Fruit fly (Drosophila melanogaster) Kc167 (cell line): ENCODE results near the gene COX7AL2.

Source experiments
- Myc ChIP-seq: fragments of >200 bp; optimal IDR thresholded peaks from 2 replicates; lab custom pipeline; 2017; ENCODE audit warnings: missing external identifiers
- Sin3A ChIP-seq: fragments of >200 bp; optimal IDR thresholded peaks from 2 replicates; lab custom pipeline; 2018; ENCODE audit warnings: missing external identifiers
- h ChIP-seq: fragments of >200 bp; optimal IDR thresholded peaks from 3 replicates; lab custom pipeline; 2018; ENCODE audit warnings: missing external identifiers
- insv ChIP-seq: fragments of >200 bp; optimal IDR thresholded peaks from 3 replicates; lab custom pipeline; 2018; ENCODE audit warnings: missing external identifiers
- psq ChIP-seq: fragments of >200 bp; optimal IDR thresholded peaks from 2 replicates; lab custom pipeline; 2017; ENCODE audit warnings: missing external identifiers
- ttk ChIP-seq: sonication (Bioruptor generic); optimal IDR thresholded peaks from 2 replicates; lab custom pipeline; 2017; ENCODE audit warnings: missing external identifiers

COX7AL2 gene

DNA sequence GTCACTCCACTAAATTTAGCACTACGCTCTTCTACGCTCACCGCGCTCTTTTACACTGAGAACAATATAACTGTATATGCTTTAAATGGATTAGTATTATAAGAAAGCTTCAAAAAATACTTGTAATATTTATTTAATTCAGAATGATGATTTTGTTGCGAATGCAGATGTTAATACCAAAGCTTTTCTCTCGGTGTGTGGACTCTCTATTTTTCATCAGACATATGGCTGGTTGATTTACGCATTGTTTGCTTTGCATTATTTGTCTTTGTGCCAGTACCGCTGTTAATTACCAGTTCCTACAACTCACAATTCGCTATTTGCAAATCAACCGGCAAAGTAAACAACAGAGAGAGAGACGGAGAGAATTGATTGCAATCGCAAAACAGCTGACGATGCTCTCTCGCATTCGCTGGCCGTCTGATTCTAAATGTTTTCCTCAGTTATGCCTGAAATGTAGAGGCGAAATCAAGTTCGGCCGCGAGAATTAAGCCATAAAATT lies 24.0 kb upstream of the COX7AL2 start:
- no peak for TF ChIP-seq psq (lab: Kevin White, UChicago)
- TF ChIP-seq Myc (lab: Kevin White, UChicago): no peak
- TF ChIP-seq ttk (lab: Kevin White, UChicago): no peak
- TF ChIP-seq insv (lab: Kevin White, UChicago): no peak
- TF ChIP-seq h (lab: Kevin White, UChicago): no peak
- no peak for TF ChIP-seq Sin3A

DNA sequence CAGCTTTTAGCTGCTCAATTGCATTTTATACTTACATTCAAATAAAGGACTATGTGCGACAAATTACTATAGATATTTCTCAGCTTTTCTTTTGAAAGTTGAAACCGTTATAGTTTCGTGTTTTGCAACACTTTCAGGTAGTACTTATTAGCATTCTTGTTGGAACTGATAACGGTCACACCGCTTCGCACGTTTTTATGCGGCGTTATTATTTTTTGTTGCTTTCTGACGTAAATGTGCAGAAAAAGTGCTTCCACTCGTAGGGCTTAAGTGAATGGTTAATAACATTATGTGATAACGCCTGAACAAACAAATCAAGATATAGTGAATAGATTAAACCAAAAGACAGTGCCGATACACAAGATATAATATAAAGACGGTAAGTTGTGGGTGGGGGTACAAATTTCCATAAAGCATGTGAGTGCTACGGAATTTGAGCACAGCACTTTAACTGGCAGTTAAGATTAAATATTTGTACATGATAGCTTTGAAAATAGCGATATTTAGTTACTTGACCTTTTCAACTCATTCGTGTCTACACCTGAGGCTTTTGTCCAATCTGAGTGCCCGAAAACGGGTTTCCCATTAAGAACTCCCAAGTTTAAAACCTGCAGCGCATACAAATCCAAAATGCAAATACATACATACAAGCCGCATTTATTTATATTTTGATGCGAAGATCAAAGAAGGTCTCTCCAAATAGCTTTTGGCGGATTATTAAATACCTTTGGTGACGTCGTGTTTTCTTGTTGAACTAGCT lies 23.0 kb upstream of the COX7AL2 start, which contains the start of gene papi:
papi (plus strand) TSS at position 176 of the 760 bp plus-strand sequence.
- TF ChIP-seq Myc (lab: Kevin White, UChicago) (no peak), h (lab: Kevin White, UChicago) (no peak), ttk (lab: Kevin White, UChicago) (no peak), psq (lab: Kevin White, UChicago) (no peak), Sin3A (no peak), insv (lab: Kevin White, UChicago) (no peak)

DNA sequence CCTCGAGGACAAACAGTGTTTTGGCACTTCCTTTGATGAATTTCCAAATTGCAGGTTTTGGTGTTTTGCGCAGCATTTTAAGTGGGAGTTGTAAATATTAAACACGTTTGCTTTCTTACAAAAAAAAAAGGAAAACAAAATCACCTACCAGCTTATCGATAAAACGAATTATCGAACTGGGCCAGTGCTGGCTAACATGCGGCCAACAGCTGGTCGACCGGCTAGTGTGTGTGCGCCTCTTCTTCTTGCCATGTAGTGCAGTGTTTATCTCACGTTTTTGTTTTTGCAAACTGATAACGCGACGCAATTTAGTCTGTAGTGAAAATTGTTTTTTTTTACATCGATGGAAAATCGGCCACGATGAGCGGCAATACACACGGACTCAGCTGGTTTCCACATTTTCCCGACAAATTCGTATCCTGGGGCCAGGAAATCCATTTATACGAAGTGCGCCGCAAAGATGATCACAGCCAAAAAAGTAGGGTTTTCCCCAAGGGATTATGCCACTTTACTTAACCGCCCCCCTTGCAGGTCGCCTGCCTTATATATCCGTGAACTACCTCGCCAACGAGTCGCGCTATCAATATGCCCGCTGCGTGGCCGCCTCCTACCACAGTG lies 19.5 kb upstream of the COX7AL2 start, which contains the start of the genes CG15386, CG42371 and mio:
CG15386 (minus strand) TSS at position 180 of the 618 bp plus-strand sequence.
CG42371 (minus strand) TSS at position 180 of the 618 bp plus-strand sequence.
mio (plus strand) TSS at position 224 of the 618 bp plus-strand sequence.
- no peak for TF ChIP-seq ttk (lab: Kevin White, UChicago)

DNA sequence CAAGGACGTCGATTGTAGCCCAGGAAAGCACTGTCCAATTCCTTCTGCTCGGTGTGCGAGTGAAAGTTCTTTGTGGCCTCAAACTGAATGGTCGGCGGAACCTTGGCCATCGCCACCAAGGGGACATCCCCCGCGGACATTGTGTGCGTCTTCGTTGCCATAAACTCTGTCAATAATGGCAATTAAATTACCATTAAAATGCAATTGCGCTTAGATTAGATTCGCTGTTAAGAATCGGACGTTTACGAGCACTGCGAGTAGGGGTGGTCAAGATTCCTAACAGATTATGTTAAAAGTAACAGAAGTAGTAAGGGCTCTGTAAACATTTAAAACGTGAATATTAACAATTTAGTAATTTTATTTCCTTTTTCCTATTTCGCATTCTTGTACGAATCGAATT lies 18.4 kb upstream of the COX7AL2 start, which contains the start of gene daed:
daed (minus strand) TSS at position 247 of the 400 bp plus-strand sequence.
- no peak for TF ChIP-seq psq (lab: Kevin White, UChicago)
- TF ChIP-seq insv (lab: Kevin White, UChicago): no peak
- no peak for TF ChIP-seq Myc (lab: Kevin White, UChicago)
- no peak for TF ChIP-seq Sin3A

DNA sequence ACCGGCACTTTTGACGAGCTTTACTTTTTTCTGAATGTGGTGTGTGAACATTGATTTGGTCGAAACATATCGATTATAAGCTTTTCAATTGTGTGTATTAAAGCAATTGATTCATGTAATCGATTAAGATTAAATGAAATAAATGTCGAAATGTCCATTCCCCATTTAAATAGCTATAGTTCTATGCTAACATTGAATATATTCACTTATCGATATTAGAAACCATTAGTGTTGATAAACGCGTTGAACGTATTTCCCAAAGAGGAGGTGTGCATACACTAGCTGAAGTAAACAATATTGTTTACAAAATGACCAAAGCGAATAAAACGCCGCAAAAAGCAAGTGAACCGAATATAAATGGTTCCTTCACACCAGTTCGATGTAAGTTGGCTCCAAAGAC lies 16.3 kb upstream of the COX7AL2 start, which contains the start of the genes Uch and CG34174:
Uch (minus strand) TSS at position 208 of the 400 bp plus-strand sequence.
CG34174 (plus strand) TSS at position 263 of the 400 bp plus-strand sequence.
- no peak for TF ChIP-seq h (lab: Kevin White, UChicago)
- TF ChIP-seq ttk (lab: Kevin White, UChicago): no peak
- no peak for TF ChIP-seq Myc (lab: Kevin White, UChicago)
- no peak for TF ChIP-seq insv (lab: Kevin White, UChicago)
- TF ChIP-seq Sin3A: no peak
- no peak for TF ChIP-seq psq (lab: Kevin White, UChicago)

DNA sequence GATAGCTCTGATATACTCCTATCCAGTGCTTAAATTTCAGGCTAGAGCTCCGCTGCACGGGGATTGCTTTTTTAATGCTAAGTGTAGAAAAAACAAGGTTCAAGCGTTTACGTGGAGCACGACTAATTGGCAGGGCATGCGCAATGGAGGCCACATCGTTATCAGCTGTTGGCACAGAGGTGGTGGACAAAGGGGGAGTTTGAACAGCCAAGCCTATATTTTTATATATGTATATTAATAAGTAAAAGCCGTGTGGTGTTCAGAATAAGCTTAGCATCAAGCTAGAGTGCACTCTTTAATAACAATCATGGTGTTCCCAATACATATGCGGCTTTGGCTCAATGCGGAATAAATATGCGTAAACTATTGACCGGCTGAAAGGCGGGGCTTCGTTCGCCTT lies 14.8 kb upstream of the COX7AL2 start, which contains the start of gene CG15385:
CG15385 (minus strand) TSS at position 94 of the 400 bp plus-strand sequence.
- TF ChIP-seq h (lab: Kevin White, UChicago) (no peak), psq (lab: Kevin White, UChicago) (no peak), Myc (lab: Kevin White, UChicago) (no peak), insv (lab: Kevin White, UChicago) (no peak), ttk (lab: Kevin White, UChicago) (no peak), Sin3A (no peak)

DNA sequence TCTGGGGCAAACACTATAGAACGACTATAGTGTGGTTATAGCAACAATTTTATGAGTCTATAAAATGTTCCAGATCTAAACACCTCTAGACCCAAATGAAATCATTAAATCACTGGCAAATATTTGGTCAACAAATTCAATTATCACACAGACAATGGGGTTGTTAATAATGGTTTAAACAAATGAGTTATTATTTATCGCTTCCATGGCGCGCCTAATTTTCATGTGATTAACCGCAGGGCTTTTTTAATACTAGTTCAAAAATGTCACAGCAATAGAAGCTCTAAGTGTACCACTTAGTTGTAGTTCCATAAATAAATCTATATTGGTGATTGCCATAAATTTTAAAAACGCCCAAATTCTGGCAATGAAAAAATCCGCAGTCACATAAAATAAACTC lies 11.3 kb upstream of the COX7AL2 start, which contains the start of gene CG33124:
CG33124 (minus strand) TSS at position 101 of the 400 bp plus-strand sequence.
- TF ChIP-seq psq (lab: Kevin White, UChicago) (no peak), ttk (lab: Kevin White, UChicago) (no peak), h (lab: Kevin White, UChicago) (no peak), insv (lab: Kevin White, UChicago) (no peak), Myc (lab: Kevin White, UChicago) (no peak), Sin3A (no peak)

DNA sequence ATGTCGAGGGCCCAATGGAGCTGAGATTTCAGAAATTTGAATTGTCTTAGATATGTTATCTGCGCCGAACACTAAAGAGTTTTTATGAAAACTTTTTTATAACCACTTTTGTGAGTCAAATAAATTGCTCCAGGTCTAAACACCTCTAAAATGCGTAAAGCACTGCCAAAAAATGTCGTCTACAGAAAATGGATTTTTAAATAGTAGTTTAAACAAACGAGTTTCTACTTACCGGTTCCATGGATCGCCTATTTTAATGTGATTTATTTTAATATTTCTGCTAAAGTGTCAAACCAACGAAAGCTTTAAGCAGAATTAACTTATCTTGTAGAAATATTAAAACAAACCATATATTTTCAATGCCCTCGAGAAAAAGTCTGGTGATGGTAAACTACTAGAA lies 8.4 kb upstream of the COX7AL2 start, which contains the start of gene CG31668:
CG31668 (minus strand) TSS at position 101 of the 400 bp plus-strand sequence.
- TF ChIP-seq h (lab: Kevin White, UChicago) (no peak), ttk (lab: Kevin White, UChicago) (no peak), Myc (lab: Kevin White, UChicago) (no peak), insv (lab: Kevin White, UChicago) (no peak), psq (lab: Kevin White, UChicago) (no peak), Sin3A (no peak)

DNA sequence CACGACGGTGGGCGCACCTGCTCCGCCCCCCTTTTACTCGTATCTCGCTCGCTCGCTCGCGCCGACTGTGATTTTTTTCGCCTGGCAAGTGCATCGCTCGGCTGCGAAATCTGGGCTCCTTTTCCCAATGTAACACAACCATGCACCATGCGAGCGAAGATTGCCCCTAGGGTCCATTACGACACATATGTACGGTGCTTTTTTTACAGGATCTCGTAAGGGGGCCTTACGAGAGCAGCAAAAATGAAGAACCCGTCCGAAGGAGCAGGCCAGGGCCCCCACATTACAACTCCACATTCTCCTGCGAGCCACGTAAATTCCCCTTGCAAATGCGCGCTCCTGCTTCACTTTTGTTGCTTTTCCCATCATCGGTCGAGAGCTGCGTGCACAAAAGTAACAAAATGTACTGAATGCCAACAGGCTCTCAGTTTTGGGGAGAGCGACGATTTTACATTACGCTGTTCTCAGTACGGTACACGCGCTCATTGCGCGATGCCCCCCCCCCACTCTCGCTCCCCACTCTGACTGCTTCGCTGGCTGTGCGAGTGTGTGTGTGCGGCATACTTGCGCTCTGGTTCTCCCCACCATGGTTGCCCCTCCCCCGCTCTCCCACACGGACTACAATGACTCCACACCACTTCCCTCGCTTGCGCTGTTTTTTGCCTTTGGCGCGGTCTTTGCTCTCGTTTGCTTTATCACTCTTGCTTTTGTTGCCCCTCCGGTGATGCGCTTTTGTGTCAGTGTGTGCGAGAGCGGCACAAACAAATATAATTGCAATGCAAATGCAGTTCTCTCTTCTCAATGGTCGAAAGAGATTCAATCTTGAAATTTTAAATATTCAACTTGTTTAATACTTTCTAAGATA lies 5.4 kb upstream of the COX7AL2 start:
- TF ChIP-seq h (lab: Kevin White, UChicago) (no peak), ttk (lab: Kevin White, UChicago) (no peak), Myc (lab: Kevin White, UChicago) (no peak), Sin3A (no peak), insv (lab: Kevin White, UChicago) (no peak), psq (lab: Kevin White, UChicago) (no peak)

DNA sequence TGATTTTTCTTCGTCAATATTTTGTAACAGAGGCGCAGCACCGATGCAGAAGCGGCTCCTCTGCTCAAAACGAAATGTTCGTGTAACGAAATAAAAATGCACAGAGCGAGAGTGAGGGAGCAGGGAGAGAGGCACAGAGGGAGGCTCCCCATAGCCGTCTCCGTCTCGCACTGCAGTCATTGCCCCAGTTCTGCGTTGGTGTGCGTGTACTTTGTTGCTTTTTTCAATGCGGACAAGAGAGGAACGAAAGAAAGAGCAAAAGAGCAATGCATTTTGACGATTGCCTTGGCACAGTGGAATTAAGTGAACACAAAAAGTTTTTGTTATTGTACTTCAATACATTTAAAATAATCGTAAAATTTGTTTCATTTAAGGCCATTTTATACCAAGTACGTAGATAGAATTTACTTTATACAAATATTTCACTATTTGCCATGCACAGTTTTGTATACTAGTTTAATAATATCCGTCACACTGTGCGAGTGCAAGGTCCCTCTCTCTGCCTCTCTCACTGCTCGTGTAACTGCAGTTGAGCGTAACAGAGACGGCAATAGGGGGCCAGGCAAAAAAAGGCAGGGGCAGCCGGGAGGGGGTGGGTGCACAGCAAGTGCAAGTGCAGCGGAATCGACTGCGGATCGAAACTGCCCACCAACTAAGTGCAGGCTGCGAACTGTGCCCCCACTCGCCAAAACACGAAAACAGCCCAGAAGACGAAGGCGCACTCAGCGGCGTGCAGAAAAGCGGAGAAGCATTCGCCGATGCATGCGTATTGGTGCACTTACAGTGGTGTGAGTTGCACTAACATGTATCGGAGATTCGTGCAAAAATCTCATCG lies 4.5 kb upstream of the COX7AL2 start:
- no peak for TF ChIP-seq ttk (lab: Kevin White, UChicago)
- no peak for TF ChIP-seq h (lab: Kevin White, UChicago)
